Fruit fly (Drosophila melanogaster) whole organism: ENCODE results near the gene Usp10.
"Not testable (repeated sequence)": the region's sequence is repeated elsewhere in the genome, so short reads cannot be mapped to it uniquely, and the experiment has no call there.

Experiments used
- CG8478 ChIP-seq: fragments of >200 bp; optimal IDR thresholded peaks from 2 replicates; lab custom pipeline; 2018; ENCODE audit warnings: inconsistent platforms
- Dll ChIP-seq: fragments of >200 bp; optimal IDR thresholded peaks from 2 replicates; lab custom pipeline; 2017
- EcR ChIP-seq, 2 experiments: fragments of >200 bp; optimal IDR thresholded peaks; 2 replicates each; lab custom pipeline; 2017; ENCODE audit warnings: missing biosample characterization in 2 of 2, missing genetic modification characterization in 2 of 2, missing genetic modification reagents in 2 of 2
- pan ChIP-seq: fragments of >200 bp; optimal IDR thresholded peaks from 2 replicates; lab custom pipeline; 2017
- psq ChIP-seq: fragments of >200 bp; optimal IDR thresholded peaks from 2 replicates; lab custom pipeline; 2017
- usp ChIP-seq: fragments of >200 bp; optimal IDR thresholded peaks from 2 replicates; lab custom pipeline; 2017; ENCODE audit warnings: missing biosample characterization, missing genetic modification characterization, mixed read lengths

The Usp10 gene

DNA sequence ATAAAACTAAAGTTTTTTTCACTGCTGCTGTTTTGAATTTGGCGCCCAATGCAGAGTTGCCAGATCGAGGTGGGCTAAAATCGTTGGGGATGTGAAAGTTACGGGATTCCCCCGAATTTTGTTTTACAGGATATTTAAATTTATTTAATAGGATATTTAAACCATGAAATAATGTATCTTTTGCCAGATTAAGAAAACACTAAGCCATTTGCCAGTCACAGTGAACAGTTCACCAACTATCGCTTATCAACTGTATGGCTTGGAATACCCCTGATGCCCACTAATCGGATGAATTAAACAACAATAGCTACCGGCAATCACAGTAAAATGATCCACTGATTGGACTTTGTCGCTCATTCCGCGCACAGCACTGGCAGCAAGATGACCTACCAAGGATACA, 20.6 kb upstream of the Usp10 start, which contains the start of gene Dci:
Dci (plus strand) TSS at position 286 of the 400 bp plus-strand sequence.
- no peak for TF ChIP-seq psq (lab: Kevin White, UChicago)
- no peak for TF ChIP-seq usp (GFP tag; lab: Kevin White, UChicago)
- no peak for TF ChIP-seq pan
- no peak for TF ChIP-seq CG8478 (lab: Kevin White, UChicago)
- TF ChIP-seq EcR (GFP tag; optimal IDR thresholded peaks at IDR 0.05; lab: Kevin White, UChicago): no peak
- no peak for TF ChIP-seq Dll (lab: Kevin White, UChicago)

DNA sequence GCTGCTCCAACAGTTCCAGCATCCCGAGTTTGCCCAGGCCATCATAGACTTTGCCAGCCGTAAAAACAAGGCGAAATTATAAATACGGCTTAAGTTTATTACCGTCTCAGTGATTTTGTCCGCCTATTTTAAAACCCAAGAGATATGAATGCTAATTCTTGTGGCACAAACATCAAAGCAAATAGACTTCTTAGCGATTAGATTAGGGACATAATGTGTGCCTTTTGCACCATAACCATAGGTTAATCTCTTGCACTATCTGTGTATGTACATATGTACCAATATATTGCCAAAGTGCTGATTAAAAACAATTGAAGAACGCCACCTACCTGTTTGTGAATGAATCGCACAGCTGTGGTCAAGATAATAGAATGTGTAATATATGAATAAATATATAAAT, 19.4 kb upstream of the Usp10 start:
- TF ChIP-seq EcR (GFP tag; optimal IDR thresholded peaks at IDR 0.05; lab: Kevin White, UChicago) (no peak), Dll (lab: Kevin White, UChicago) (no peak), pan (no peak), psq (lab: Kevin White, UChicago) (no peak), CG8478 (lab: Kevin White, UChicago) (no peak), usp (GFP tag; lab: Kevin White, UChicago) (no peak)

DNA sequence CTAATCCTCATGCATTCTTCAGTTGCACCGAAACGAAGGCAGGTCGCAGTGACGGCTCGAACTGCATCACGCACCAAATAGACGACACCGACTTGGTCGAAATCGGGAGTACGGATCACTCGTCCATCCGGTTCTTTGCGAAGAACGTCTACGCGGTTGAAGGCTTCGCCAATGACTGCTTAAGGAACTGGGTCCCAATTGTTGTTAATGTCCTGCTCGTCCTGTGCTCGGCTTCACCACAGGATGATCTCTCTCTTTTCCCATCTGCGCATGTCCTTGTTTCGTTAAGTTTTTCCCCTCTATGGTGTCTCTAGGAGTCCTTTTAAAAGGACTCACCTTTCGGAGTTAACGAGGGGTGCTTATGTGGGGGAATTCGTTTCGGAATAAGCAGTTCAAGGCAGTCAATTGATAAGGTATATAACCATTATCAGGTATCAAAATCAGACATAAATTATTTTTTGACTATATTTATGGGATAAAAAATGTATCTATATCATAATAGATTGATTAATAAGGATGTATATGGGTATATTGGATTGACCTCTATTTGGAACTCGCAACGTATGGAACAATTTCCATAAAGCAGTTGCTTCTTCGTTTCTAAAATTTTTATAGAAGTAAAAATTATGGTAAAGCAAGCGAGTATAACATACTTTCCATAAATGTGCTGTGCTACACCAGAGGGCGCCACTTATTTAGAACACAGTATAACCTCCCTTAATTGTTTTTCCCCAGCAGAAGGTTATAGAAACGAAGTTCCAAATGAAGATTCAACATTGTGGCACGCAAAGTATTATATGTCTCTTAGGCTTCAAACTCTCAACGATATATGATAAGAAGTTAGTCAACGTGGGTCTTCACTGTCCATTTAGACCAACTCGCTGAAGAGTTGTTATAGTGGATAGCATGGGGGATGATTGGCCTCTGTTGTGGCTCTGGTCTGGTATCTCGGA, 14.4 kb upstream of the Usp10 start, which contains the start of gene dpr20:
dpr20 (minus strand) TSS at position 186 of the 953 bp plus-strand sequence.
- TF ChIP-seq CG8478 (lab: Kevin White, UChicago) (no peak), EcR (GFP tag; optimal IDR thresholded peaks at IDR 0.05; lab: Kevin White, UChicago) (no peak), pan (no peak), Dll (lab: Kevin White, UChicago) (no peak)

DNA sequence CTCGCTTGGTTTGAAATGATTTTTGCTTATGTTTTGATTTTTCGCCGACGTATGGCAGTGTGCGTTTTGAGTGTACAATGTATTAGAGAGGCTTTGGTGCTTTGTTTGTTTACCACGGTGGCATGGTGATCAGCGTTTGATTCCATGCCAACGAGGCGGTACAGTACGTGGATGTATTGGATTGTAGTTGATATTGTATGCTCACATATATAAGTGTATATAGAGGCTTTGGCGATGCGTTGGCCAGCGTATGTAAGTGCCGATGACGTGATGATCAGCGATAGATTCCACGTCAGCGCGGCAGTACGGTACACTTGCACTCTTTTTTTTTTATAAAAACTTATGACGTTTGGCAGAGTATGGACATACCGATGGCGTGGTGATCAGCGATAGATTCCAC, 6.6 kb upstream of the Usp10 start, which contains the start of gene CG12502:
CG12502 (plus strand) TSS at position 301 of the 400 bp plus-strand sequence.
- not testable (repeated sequence) for TF ChIP-seq usp (GFP tag; lab: Kevin White, UChicago); Dll (lab: Kevin White, UChicago); CG8478 (lab: Kevin White, UChicago)

DNA sequence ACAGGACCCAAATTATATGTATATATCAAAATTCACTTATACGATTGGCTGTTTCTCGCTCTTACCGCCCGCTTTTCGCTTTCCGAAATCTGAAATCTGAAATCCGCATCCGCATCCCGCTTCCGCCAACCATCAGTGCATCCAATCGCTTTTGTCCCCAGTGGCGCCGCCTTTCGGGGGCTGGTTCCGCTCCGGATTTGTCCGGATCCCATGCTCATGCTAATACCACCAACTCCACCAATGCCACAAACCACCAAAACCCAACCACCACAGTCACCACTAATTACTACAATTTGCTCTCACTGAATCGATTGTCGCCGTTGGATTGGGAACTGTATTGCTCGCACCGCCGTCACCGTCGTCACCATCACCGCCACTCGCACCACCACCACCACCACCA, 2.9 kb upstream of the Usp10 start:
- TF ChIP-seq usp (GFP tag; lab: Kevin White, UChicago): no peak
- TF ChIP-seq EcR (GFP tag; optimal IDR thresholded peaks at IDR 0.05; lab: Kevin White, UChicago): no peak
- no peak for TF ChIP-seq Dll (lab: Kevin White, UChicago)
- no peak for TF ChIP-seq pan
- no peak for TF ChIP-seq psq (lab: Kevin White, UChicago)
- no peak for TF ChIP-seq CG8478 (lab: Kevin White, UChicago)

DNA sequence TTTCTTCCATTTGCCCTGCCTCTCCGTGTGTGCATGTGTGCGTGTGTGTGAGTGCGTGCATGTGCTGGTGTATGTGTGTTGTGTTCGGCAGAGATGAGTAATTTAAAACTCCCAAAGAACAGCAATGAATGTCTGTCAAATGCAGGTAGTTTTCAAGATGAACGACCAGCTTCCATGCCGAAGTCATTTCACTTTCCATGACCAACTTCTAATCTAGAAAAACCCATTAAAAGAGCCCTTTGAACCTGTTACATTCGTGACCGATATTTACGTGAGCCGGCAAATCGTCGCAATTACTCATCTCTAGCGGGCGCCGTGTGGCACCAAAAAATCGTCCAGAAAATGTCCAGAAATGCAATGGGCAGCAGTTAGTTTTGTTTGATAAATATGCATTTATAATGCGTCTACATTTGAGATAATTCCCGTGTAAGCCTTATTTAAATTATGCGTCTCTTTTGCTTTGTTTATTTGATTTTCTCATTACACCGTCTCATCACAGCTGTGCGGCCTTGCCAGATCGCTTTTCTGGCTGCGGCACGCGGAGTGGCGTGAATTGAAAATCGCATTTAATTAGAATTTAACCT, 782 bp downstream of the Usp10 start:
- TF ChIP-seq usp (GFP tag; lab: Kevin White, UChicago): no peak
- TF ChIP-seq EcR (GFP tag; optimal IDR thresholded peaks at IDR 0.05; lab: Kevin White, UChicago): no peak
- TF ChIP-seq CG8478 (lab: Kevin White, UChicago): no peak
- TF ChIP-seq pan: no peak
- no peak for TF ChIP-seq Dll (lab: Kevin White, UChicago)
- no peak for TF ChIP-seq psq (lab: Kevin White, UChicago)

DNA sequence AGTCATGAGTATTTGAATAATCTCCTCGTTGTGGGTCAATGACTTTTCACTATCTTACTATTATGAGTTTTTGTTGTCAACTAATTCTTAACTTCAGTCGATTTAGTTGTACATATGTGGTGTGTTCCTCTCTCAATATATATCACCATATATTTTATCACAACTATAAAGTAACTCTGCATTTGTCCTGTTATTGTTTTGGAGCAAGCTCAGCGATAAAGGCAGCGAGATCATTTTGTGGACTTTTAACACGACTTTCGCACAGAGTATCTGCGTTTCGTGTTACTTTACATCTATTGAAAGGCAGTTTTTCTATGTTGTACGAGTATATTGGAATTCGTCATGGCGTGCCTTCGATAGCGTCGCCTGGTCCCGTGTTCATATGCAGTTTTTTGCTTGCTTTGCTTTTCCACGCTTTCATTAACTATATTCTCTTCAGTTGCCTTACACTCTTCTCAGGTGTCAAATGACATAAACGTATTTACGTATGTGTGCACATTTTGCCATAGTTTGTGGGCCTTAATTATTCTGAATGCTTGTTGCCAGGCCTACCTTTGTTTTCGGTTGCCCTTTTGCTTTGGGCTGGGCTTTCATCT, 3.8 kb downstream of the Usp10 start:
- no peak for TF ChIP-seq EcR (GFP tag; optimal IDR thresholded peaks at IDR 0.05; lab: Kevin White, UChicago)
- no peak for TF ChIP-seq psq (lab: Kevin White, UChicago)
- no peak for TF ChIP-seq Dll (lab: Kevin White, UChicago)
- no peak for TF ChIP-seq pan
- TF ChIP-seq usp (GFP tag; lab: Kevin White, UChicago): no peak
- TF ChIP-seq CG8478 (lab: Kevin White, UChicago): no peak

DNA sequence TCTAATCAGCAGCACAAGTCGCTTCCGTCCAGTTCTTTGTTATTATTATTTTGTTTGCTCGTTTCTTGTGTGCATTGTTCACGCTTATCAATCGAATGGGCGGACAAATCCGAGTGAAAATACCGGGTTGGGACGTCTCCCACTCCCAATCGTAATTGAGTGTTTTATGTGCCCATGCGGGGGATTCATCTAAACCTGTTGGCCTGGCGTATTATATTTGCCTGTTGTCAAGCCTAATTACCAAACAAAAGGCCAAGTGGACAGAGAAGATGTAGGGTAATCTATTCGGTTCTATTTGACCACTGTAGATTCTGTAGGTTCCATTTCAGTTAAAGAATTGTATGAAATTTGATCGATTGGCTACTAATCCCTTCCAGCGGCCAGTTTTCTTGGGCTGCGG, 4.4 kb downstream of the Usp10 start:
- no peak for TF ChIP-seq usp (GFP tag; lab: Kevin White, UChicago)
- TF ChIP-seq EcR (GFP tag; optimal IDR thresholded peaks at IDR 0.05; lab: Kevin White, UChicago): no peak
- TF ChIP-seq psq (lab: Kevin White, UChicago): no peak
- no peak for TF ChIP-seq Dll (lab: Kevin White, UChicago)
- no peak for TF ChIP-seq CG8478 (lab: Kevin White, UChicago)
- no peak for TF ChIP-seq pan

DNA sequence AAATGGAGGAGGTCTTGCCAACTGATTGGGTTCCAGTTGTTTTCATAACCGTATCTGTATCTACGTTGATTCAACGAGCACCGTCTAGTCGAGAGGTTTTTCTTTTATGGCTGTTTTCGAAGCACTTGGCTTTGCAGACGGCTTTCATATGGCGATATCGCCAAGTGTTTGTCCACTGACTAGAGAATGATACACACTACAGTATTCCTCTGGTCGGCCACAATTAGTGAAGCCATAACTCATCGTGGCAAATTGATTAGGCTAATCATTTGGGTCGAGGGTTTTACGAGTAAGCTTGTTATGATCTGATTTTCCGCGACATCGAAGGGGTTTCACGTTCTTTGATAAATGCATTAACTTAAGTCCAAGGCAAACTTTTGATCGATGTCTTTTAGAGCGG, 5.0 kb downstream of the Usp10 start:
- TF ChIP-seq CG8478 (lab: Kevin White, UChicago) (no peak), usp (GFP tag; lab: Kevin White, UChicago) (no peak), Dll (lab: Kevin White, UChicago) (no peak), pan (no peak), EcR (GFP tag; optimal IDR thresholded peaks at IDR 0.05; lab: Kevin White, UChicago) (no peak), psq (lab: Kevin White, UChicago) (no peak)

DNA sequence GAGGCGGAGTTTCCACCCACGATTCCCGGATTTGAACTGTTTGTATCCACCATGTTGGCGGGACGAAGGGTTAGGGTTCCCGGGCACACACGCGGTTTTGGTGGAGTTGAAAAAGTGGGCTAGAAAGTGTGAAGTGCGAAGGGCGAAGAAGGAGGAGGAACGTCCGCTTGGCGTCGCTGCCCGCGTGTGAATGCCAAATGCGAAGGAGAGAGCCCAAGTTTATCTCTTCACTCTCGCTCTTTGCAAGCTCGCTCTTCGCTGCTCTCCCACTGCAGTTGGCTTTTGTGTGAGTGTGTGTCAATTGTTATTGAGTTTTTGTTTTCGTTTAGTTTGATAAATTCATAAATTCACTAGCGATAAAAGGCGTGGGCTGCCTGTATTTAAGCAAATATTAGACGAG, 9.2 kb downstream of the Usp10 start:
- TF ChIP-seq CG8478 (lab: Kevin White, UChicago) (no peak), Dll (lab: Kevin White, UChicago) (peak; percentile 51)

DNA sequence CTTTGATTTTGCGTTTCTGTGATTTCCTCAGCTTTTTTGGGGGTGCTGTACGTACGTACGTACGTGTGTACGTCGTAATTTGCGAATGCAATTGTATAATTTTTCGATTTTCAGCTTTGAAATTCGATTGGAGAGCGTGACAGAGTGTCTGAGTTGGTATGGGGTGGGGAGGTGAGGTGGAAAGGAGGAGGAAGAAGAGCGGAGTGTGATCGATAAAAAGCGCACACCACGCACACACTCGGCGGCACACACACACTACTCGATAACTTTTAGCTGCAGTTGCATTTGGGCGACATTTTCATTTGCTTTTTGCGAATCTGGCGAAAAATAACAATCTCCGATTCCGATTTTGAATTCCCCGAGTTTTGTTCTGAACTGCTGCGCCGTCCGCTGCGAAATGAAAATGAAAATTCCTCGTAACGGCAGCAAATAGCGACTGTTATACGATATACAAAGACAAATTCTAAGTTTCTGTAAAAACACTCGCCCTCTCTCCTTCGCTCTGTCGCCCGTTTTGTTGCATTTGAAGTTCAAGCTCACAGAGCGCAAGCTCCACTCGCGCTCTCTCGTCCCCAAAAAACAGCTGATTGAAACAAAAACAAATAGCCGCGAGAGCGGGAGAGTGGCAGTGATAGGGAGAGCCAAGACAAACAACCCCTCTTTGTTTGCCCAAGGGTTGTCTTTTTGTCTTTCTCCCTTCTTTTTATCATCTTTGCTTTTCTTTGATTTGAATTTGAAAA, 10.0 kb downstream of the Usp10 start, which contains the start of gene CG13907:
CG13907 (minus strand) TSS at position 518 of the 740 bp plus-strand sequence.
- no peak for TF ChIP-seq usp (GFP tag; lab: Kevin White, UChicago)
- peak; percentile 78 for TF ChIP-seq Dll (lab: Kevin White, UChicago)
- no peak for TF ChIP-seq pan
- no peak for TF ChIP-seq CG8478 (lab: Kevin White, UChicago)
- no peak for TF ChIP-seq EcR (GFP tag; optimal IDR thresholded peaks at IDR 0.05; lab: Kevin White, UChicago)
- TF ChIP-seq psq (lab: Kevin White, UChicago): no peak
